Fruit fly (Drosophila melanogaster): ENCODE results near the gene Cnx99A.

Cnx99A gene

dm6 chr3R:29274590-29274989, 44.9 kb downstream of the Cnx99A start (continued):
- TF ChIP-seq CG14050 (GFP tag; IDR thresholded peaks at IDR 0.05), result no peak
- TF ChIP-seq CG15601 (tag; optimal IDR thresholded peaks at IDR 0.05), result peak; percentile 82
- no peak; the same call in 1 of the 2 replicates for TF ChIP-seq CG8765 (GFP tag; IDR thresholded peaks at IDR 0.05)
- peak; percentile 27 for TF ChIP-seq Ets97D (GFP tag; optimal IDR thresholded peaks at IDR 0.05)
- TF ChIP-seq Side (GFP tag; optimal IDR thresholded peaks at IDR 0.05), result peak; percentile 26
- TF ChIP-seq tll (GFP tag; optimal IDR thresholded peaks at IDR 0.05), result no peak
- TF ChIP-seq grn (GFP tag; optimal IDR thresholded peaks at IDR 0.05), result no peak
- TF ChIP-seq wek (GFP tag; optimal IDR thresholded peaks at IDR 0.05), result no peak
- TF ChIP-seq HmgZ (tag; optimal IDR thresholded peaks at IDR 0.05), result peak; percentile 17
- no peak for TF ChIP-seq pan (optimal IDR thresholded peaks at IDR 0.05)
- peak in 1 of 2 experiments; percentile 62 for TF ChIP-seq pan (GFP tag; optimal IDR thresholded peaks at IDR 0.05 in 1 of 2, IDR thresholded peaks at IDR 0.05 in 1 of 2)
- TF ChIP-seq nmo (GFP tag; optimal IDR thresholded peaks at IDR 0.05), result peak; percentile 62
- TF ChIP-seq tin (GFP tag; optimal IDR thresholded peaks at IDR 0.05), result peak; percentile 63
- TF ChIP-seq CG32772 (GFP tag; IDR thresholded peaks at IDR 0.05), result peak; percentile 49; the same call in 1 of the 2 replicates
- TF ChIP-seq Usf (GFP tag; optimal IDR thresholded peaks at IDR 0.05), result peak; percentile 6
- no peak for TF ChIP-seq CG16779 (GFP tag; IDR thresholded peaks at IDR 0.05)
- TF ChIP-seq tio (GFP tag; optimal IDR thresholded peaks at IDR 0.05), result peak; percentile 54
- TF ChIP-seq E2f2 (GFP tag; IDR thresholded peaks at IDR 0.05), result 0 out of 2 replicates have a peak, but pooled peaks have one; percentile 12
- TF ChIP-seq CG9215 (GFP tag; IDR thresholded peaks at IDR 0.05), result no peak
- peak; percentile 43 for TF ChIP-seq ind (GFP tag; optimal IDR thresholded peaks at IDR 0.05)
- TF ChIP-seq Ssrp (tag; optimal IDR thresholded peaks at IDR 0.05), result peak; percentile 78
- no peak for TF ChIP-seq Bteb2 (GFP tag; optimal IDR thresholded peaks at IDR 0.05)
- peak; percentile 28 for TF ChIP-seq CG3838 (GFP tag; optimal IDR thresholded peaks at IDR 0.05)
- TF ChIP-seq twi (tag; optimal IDR thresholded peaks at IDR 0.05), result peak; percentile 65
- TF ChIP-seq emc (GFP tag; optimal IDR thresholded peaks at IDR 0.05), result no peak
- peak; percentile 30 for TF ChIP-seq CG9817 (tag; optimal IDR thresholded peaks at IDR 0.05)
- no peak for TF ChIP-seq CG34376 (GFP tag; optimal IDR thresholded peaks at IDR 0.05)
- TF ChIP-seq nom (GFP tag; optimal IDR thresholded peaks at IDR 0.05), result no peak
- TF ChIP-seq Gsc (GFP tag; IDR thresholded peaks at IDR 0.05), result no peak
- no peak for TF ChIP-seq gsb (GFP tag; IDR thresholded peaks at IDR 0.05)
- peak; percentile 17 for TF ChIP-seq nau (GFP tag; optimal IDR thresholded peaks at IDR 0.05)
- no peak for TF ChIP-seq kni (GFP tag; optimal IDR thresholded peaks at IDR 0.05)
- TF ChIP-seq trh (GFP tag; optimal IDR thresholded peaks at IDR 0.05), result no peak
- TF ChIP-seq CG6689 (GFP tag; IDR thresholded peaks at IDR 0.05), result peak; percentile 64
- TF ChIP-seq Trl (optimal IDR thresholded peaks at IDR 0.05), result no peak
- TF ChIP-seq Trl (GFP tag; optimal IDR thresholded peaks at IDR 0.05), result peak; percentile 14
- no peak for TF ChIP-seq CG11085 (GFP tag; IDR thresholded peaks at IDR 0.05)
- TF ChIP-seq unpg (GFP tag; optimal IDR thresholded peaks at IDR 0.05), result peak; percentile 69
- TF ChIP-seq Dip2 (GFP tag; IDR thresholded peaks at IDR 0.05), result no peak
- TF ChIP-seq otp (GFP tag; IDR thresholded peaks at IDR 0.05), result peak; percentile 68; the same call in 1 of the 3 replicates
- TF ChIP-seq phol (tag; optimal IDR thresholded peaks at IDR 0.05), result peak; percentile 78
- TF ChIP-seq CG3847 (GFP tag; IDR thresholded peaks at IDR 0.05), result no peak
- no peak for TF ChIP-seq CG43689 (GFP tag; IDR thresholded peaks at IDR 0.05)
- no peak for TF ChIP-seq CG1647 (GFP tag; optimal IDR thresholded peaks at IDR 0.05)
- TF ChIP-seq sna (GFP tag; IDR thresholded peaks at IDR 0.05; ENCODE audit: partially characterized antibody), result no peak
- TF ChIP-seq CG2712 (tag; optimal IDR thresholded peaks at IDR 0.05), result peak; percentile 83
- no peak for TF ChIP-seq Scr (GFP tag; IDR thresholded peaks at IDR 0.05; ENCODE audit: partially characterized antibody)
- no peak for TF ChIP-seq CG3995 (GFP tag; optimal IDR thresholded peaks at IDR 0.05)
- TF ChIP-seq C15 (GFP tag; IDR thresholded peaks at IDR 0.05), result no peak
- no peak for TF ChIP-seq Fer1 (GFP tag; optimal IDR thresholded peaks at IDR 0.05)
- no peak for TF ChIP-seq Dad (GFP tag; optimal IDR thresholded peaks at IDR 0.05)
- TF ChIP-seq unc-4 (GFP tag; IDR thresholded peaks at IDR 0.05; ENCODE audit: partially characterized antibody), result no peak
